Worm (Caenorhabditis elegans): ENCODE results near the gene swt-1.

- TF ChIP-seq nhr-12 (tag; optimal IDR thresholded peaks at IDR 0.05) (no peak), lsy-2 (tag; optimal IDR thresholded peaks at IDR 0.05) (no peak), pha-4 (tag; optimal IDR thresholded peaks at IDR 0.05) (no peak), lin-32 (GFP tag; optimal IDR thresholded peaks at IDR 0.05) (no peak), snpc-4 (tag; optimal IDR thresholded peaks at IDR 0.05) (no peak), blmp-1 (tag; optimal IDR thresholded peaks at IDR 0.05) (no peak), ztf-11 (tag; optimal IDR thresholded peaks at IDR 0.05) (no peak), nhr-237 (tag; optimal IDR thresholded peaks at IDR 0.05) (no peak), zip-8 (tag; optimal IDR thresholded peaks at IDR 0.05) (no peak), ceh-43 (GFP tag; optimal IDR thresholded peaks at IDR 0.05) (no peak), unc-62 (GFP tag; optimal IDR thresholded peaks at IDR 0.05) (no peak)
Measured at ce11 chrIV:343279-343678, 36.0 kb downstream of the swt-1 start.
